Fruit fly (Drosophila melanogaster) whole organism, embryonic: ENCODE data around the gene mei-P22.

Source experiments
- Adf1 ChIP-seq: fragments of 200-800 bp; sonication (Bioruptor generic); IDR thresholded peaks from 2 replicates; pipeline ENCODE4 v1.3.6; 2022; ENCODE audit warnings: missing biosample characterization, missing genetic modification characterization
- CG10209 ChIP-seq: fragments of 200-800 bp; sonication (Bioruptor generic); optimal IDR thresholded peaks from 3 replicates; lab custom pipeline; 2017; ENCODE audit warnings: missing biosample characterization, mild to moderate bottlenecking, missing genetic modification characterization, missing genetic modification reagents
- CG10431 ChIP-seq: fragments of 200-800 bp; sonication (Bioruptor generic); optimal IDR thresholded peaks from 3 replicates; lab custom pipeline; 2018; ENCODE audit warnings: missing biosample characterization, mild to moderate bottlenecking, missing genetic modification characterization
- CG10565 ChIP-seq: fragments of 200-800 bp; sonication (Bioruptor generic); optimal IDR thresholded peaks from 3 replicates; lab custom pipeline; 2016; ENCODE audit warnings: missing biosample characterization, mild to moderate bottlenecking, missing genetic modification characterization
- CG11398 ChIP-seq: fragments of 200-800 bp; sonication (Bioruptor generic); optimal IDR thresholded peaks from 2 replicates; lab custom pipeline; 2016; ENCODE audit warnings: missing biosample characterization, missing genetic modification characterization
- CG12104 ChIP-seq: fragments of 200-800 bp; sonication (Bioruptor generic); optimal IDR thresholded peaks from 3 replicates; lab custom pipeline; 2016; ENCODE audit warnings: missing biosample characterization, missing genetic modification characterization
- CG12236 ChIP-seq: fragments of 200-800 bp; sonication (Bioruptor generic); optimal IDR thresholded peaks from 2 replicates; lab custom pipeline; 2016; ENCODE audit warnings: missing biosample characterization, missing genetic modification characterization
- CG1529 ChIP-seq: fragments of 200-800 bp; sonication (Bioruptor generic); optimal IDR thresholded peaks from 3 replicates; lab custom pipeline; 2018; ENCODE audit warnings: missing biosample characterization, missing genetic modification characterization
- CG1647 ChIP-seq: fragments of 200-800 bp; sonication (Bioruptor generic); optimal IDR thresholded peaks from 3 replicates; lab custom pipeline; 2016; ENCODE audit warnings: missing biosample characterization, missing genetic modification characterization
- CG16813 ChIP-seq: fragments of 200-800 bp; sonication (Bioruptor generic); IDR thresholded peaks from 3 replicates; pipeline ENCODE4 v1.3.6; 2022; ENCODE audit warnings: missing biosample characterization, missing genetic modification characterization; ENCODE audit not compliant: partially characterized antibody
- CG17385 ChIP-seq: fragments of 200-800 bp; sonication (Bioruptor generic); optimal IDR thresholded peaks from 3 replicates; lab custom pipeline; 2018; ENCODE audit warnings: missing biosample characterization, mild to moderate bottlenecking, missing genetic modification characterization
- CG18011 ChIP-seq: fragments of 200-800 bp; sonication (Bioruptor generic); optimal IDR thresholded peaks from 2 replicates; lab custom pipeline; 2017; ENCODE audit warnings: missing biosample characterization, missing genetic modification characterization, mild to moderate bottlenecking, moderate library complexity, missing genotype
- CG1832 ChIP-seq: fragments of 200-800 bp; sonication (Bioruptor generic); optimal IDR thresholded peaks from 2 replicates; lab custom pipeline; 2017; ENCODE audit warnings: missing biosample characterization, mild to moderate bottlenecking, missing genetic modification characterization, inconsistent platforms
- CG2129 ChIP-seq: fragments of 200-800 bp; sonication (Bioruptor generic); IDR thresholded peaks from 2 replicates; pipeline ENCODE4 v1.3.6; 2022; ENCODE audit warnings: missing biosample characterization, missing genetic modification characterization; ENCODE audit not compliant: partially characterized antibody
- CG2712 ChIP-seq: fragments of 200-800 bp; optimal IDR thresholded peaks from 3 replicates; lab custom pipeline; 2019; ENCODE audit warnings: missing biosample characterization, mild to moderate bottlenecking, missing genetic modification characterization, moderate library complexity
- CG33557 ChIP-seq: fragments of 200-800 bp; sonication (Bioruptor generic); optimal IDR thresholded peaks from 2 replicates; lab custom pipeline; 2019; ENCODE audit warnings: missing biosample characterization, mild to moderate bottlenecking, missing genetic modification characterization, moderate library complexity
- CG3847 ChIP-seq: fragments of 200-800 bp; sonication (Bioruptor generic); IDR thresholded peaks from 2 replicates; pipeline ENCODE4 v1.3.6; 2022; ENCODE audit warnings: missing biosample characterization, missing genetic modification characterization
- CG5953 ChIP-seq: fragments of 200-800 bp; sonication (Bioruptor generic); IDR thresholded peaks from 2 replicates; pipeline ENCODE4 v1.3.6; 2022; ENCODE audit warnings: missing biosample characterization, missing genetic modification characterization
- CG7786 ChIP-seq: fragments of 200-800 bp; sonication (Bioruptor generic); optimal IDR thresholded peaks from 2 replicates; lab custom pipeline; 2016; ENCODE audit warnings: missing biosample characterization, missing genetic modification characterization
- CTCF ChIP-seq: fragments of 200-800 bp; sonication (Bioruptor generic); optimal IDR thresholded peaks from 2 replicates; lab custom pipeline; 2017; ENCODE audit warnings: missing biosample characterization, mild to moderate bottlenecking, missing genetic modification characterization, moderate library complexity
- Deaf1 ChIP-seq: fragments of 200-800 bp; optimal IDR thresholded peaks from 3 replicates; lab custom pipeline; 2019; ENCODE audit warnings: missing biosample characterization, mild to moderate bottlenecking, missing genetic modification characterization, moderate library complexity
- Dll ChIP-seq: fragments of 200-800 bp; sonication (Bioruptor generic); IDR thresholded peaks from 4 replicates; pipeline ENCODE4 v1.3.6; 2022; ENCODE audit warnings: missing biosample characterization, missing genetic modification characterization; ENCODE audit not compliant: partially characterized antibody
- Rfx ChIP-seq: fragments of 200-800 bp; sonication (Bioruptor generic); IDR thresholded peaks from 2 replicates; pipeline ENCODE4 v1.3.6; 2022; ENCODE audit warnings: missing biosample characterization, missing genetic modification characterization
- Side ChIP-seq: fragments of 200-800 bp; sonication (Bioruptor generic); optimal IDR thresholded peaks from 2 replicates; lab custom pipeline; 2016; ENCODE audit warnings: missing biosample characterization, missing genetic modification characterization
- Sry-β ChIP-seq: fragments of 200-800 bp; sonication (Bioruptor generic); optimal IDR thresholded peaks from 2 replicates; lab custom pipeline; 2018; ENCODE audit warnings: missing biosample characterization, mild to moderate bottlenecking, missing genetic modification characterization, moderate library complexity
- Usf ChIP-seq: fragments of 200-800 bp; sonication (Bioruptor generic); optimal IDR thresholded peaks from 2 replicates; lab custom pipeline; 2017; ENCODE audit warnings: missing genotype, missing biosample characterization, missing genetic modification characterization
- ab ChIP-seq: fragments of 200-800 bp; sonication (Bioruptor generic); optimal IDR thresholded peaks from 2 replicates; lab custom pipeline; 2016; ENCODE audit warnings: missing biosample characterization, missing genetic modification characterization
- chm ChIP-seq: fragments of 200-800 bp; sonication (Bioruptor generic); IDR thresholded peaks from 2 replicates; pipeline ENCODE4 v1.3.6; 2022; ENCODE audit warnings: missing biosample characterization, missing genetic modification characterization
- croc ChIP-seq: fragments of 200-800 bp; sonication (Bioruptor generic); conservative IDR thresholded peaks from 3 replicates; pipeline ENCODE4 v1.3.6; 2022; ENCODE audit warnings: missing biosample characterization, missing genetic modification characterization
- da ChIP-seq: fragments of 200-800 bp; sonication (Bioruptor generic); optimal IDR thresholded peaks from 2 replicates; lab custom pipeline; 2016; ENCODE audit warnings: missing biosample characterization, missing genetic modification characterization
- disco-r ChIP-seq: fragments of 200-800 bp; sonication (Bioruptor generic); optimal IDR thresholded peaks from 2 replicates; lab custom pipeline; 2016; ENCODE audit warnings: missing biosample characterization, missing genetic modification characterization
- dmrt99B ChIP-seq: fragments of 200-800 bp; sonication (Bioruptor generic); optimal IDR thresholded peaks from 2 replicates; lab custom pipeline; 2018; ENCODE audit warnings: missing biosample characterization, mild to moderate bottlenecking, missing genetic modification characterization, moderate library complexity
- fd64A ChIP-seq: fragments of 200-800 bp; sonication (Bioruptor generic); optimal IDR thresholded peaks from 3 replicates; lab custom pipeline; 2018; ENCODE audit warnings: missing biosample characterization, mild to moderate bottlenecking, missing genetic modification characterization
- ftz-f1 ChIP-seq: fragments of 200-800 bp; sonication (Bioruptor generic); optimal IDR thresholded peaks from 2 replicates; lab custom pipeline; 2016; ENCODE audit warnings: missing biosample characterization, missing genetic modification characterization
- gfzf ChIP-seq: fragments of 200-800 bp; sonication (Bioruptor generic); optimal IDR thresholded peaks from 2 replicates; lab custom pipeline; 2016; ENCODE audit warnings: missing biosample characterization, mild to moderate bottlenecking, missing genetic modification characterization, moderate library complexity
- gsb ChIP-seq: fragments of 200-800 bp; sonication (Bioruptor generic); IDR thresholded peaks from 2 replicates; pipeline ENCODE4 v1.3.6; 2022; ENCODE audit warnings: missing biosample characterization, missing genetic modification characterization
- jing ChIP-seq: fragments of 200-800 bp; sonication (Bioruptor generic); optimal IDR thresholded peaks from 2 replicates; lab custom pipeline; 2018; ENCODE audit warnings: missing biosample characterization, mild to moderate bottlenecking, missing genetic modification characterization
- onecut ChIP-seq: fragments of 200-800 bp; sonication (Bioruptor generic); IDR thresholded peaks from 2 replicates; pipeline ENCODE4 v1.3.6; 2022; ENCODE audit warnings: missing biosample characterization, missing genetic modification characterization
- otp ChIP-seq: fragments of 200-800 bp; sonication (Bioruptor generic); IDR thresholded peaks from 3 replicates; pipeline ENCODE4, ENCODE4 v1.3.6; 2022; ENCODE audit warnings: missing biosample characterization, missing genetic modification characterization
- pb ChIP-seq: fragments of 200-800 bp; sonication (Bioruptor generic); optimal IDR thresholded peaks from 3 replicates; lab custom pipeline; 2016; ENCODE audit warnings: missing biosample characterization, missing genetic modification characterization
- peb ChIP-seq: fragments of 200-800 bp; sonication (Bioruptor generic); IDR thresholded peaks from 2 replicates; pipeline ENCODE4 v1.3.6; 2022; ENCODE audit warnings: missing biosample characterization, missing genetic modification characterization
- salm ChIP-seq: fragments of 200-800 bp; sonication (Bioruptor generic); optimal IDR thresholded peaks from 2 replicates; lab custom pipeline; 2018; ENCODE audit warnings: missing biosample characterization, mild to moderate bottlenecking, missing genetic modification characterization
- scrt ChIP-seq: fragments of 200-800 bp; sonication (Bioruptor generic); optimal IDR thresholded peaks from 2 replicates; lab custom pipeline; 2018; ENCODE audit warnings: missing biosample characterization, mild to moderate bottlenecking, missing genetic modification characterization, moderate library complexity
- sd ChIP-seq: fragments of 200-800 bp; sonication (Bioruptor generic); optimal IDR thresholded peaks from 3 replicates; lab custom pipeline; 2018; ENCODE audit warnings: missing biosample characterization, mild to moderate bottlenecking, missing genetic modification characterization, moderate library complexity
- seq ChIP-seq: fragments of 200-800 bp; sonication (Bioruptor generic); IDR thresholded peaks from 2 replicates; pipeline ENCODE4 v1.3.6; 2022; ENCODE audit warnings: missing biosample characterization, missing genetic modification characterization
- sim ChIP-seq: fragments of 200-800 bp; sonication (Bioruptor generic); IDR thresholded peaks from 2 replicates; pipeline ENCODE4 v1.3.6; 2022; ENCODE audit warnings: missing biosample characterization, missing genetic modification characterization
- sisA ChIP-seq: fragments of 200-800 bp; sonication (Bioruptor generic); IDR thresholded peaks from 2 replicates; pipeline ENCODE4 v1.3.6; 2022; ENCODE audit warnings: missing biosample characterization, missing genetic modification characterization
- sna ChIP-seq: fragments of 200-800 bp; sonication (Bioruptor generic); IDR thresholded peaks from 2 replicates; pipeline ENCODE4 v1.3.6; 2022; ENCODE audit warnings: missing biosample characterization, missing genetic modification characterization; ENCODE audit not compliant: partially characterized antibody
- tin ChIP-seq: fragments of 200-800 bp; sonication (Bioruptor generic); optimal IDR thresholded peaks from 3 replicates; lab custom pipeline; 2016; ENCODE audit warnings: missing biosample characterization, missing genetic modification characterization
- trh ChIP-seq: fragments of 200-800 bp; sonication (Bioruptor generic); optimal IDR thresholded peaks from 2 replicates; lab custom pipeline; 2016; ENCODE audit warnings: missing biosample characterization, missing genetic modification characterization
- wek ChIP-seq: fragments of 200-800 bp; sonication (Bioruptor generic); optimal IDR thresholded peaks from 3 replicates; lab custom pipeline; 2018; ENCODE audit warnings: missing biosample characterization, mild to moderate bottlenecking, missing genetic modification characterization, moderate library complexity

mei-P22 gene

DNA sequence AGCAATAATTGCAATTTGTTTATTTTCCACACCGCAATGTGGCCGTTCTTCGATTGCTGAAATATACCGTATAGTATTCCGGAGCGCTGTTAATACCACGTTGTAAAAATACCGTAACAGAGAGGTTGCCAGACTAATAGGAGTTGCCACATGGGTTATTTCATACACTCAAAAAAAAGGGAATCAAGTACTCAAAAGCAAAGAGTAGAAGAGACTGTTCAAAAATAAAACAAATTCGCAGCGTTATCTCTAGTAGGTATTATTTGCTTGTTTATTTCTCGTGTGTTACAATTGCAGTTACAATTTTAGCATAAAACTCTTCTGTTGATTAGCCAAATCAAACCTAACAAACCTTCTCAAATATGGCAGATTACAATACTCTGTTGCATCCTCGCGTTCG lies 6.3 kb downstream of the mei-P22 start, which contains the start of gene MED4 (continued):
- TF ChIP-seq salm (tag; lab: Kevin White, UChicago), result peak; percentile 36
- no peak for TF ChIP-seq dmrt99B (tag; lab: Kevin White, UChicago)
- TF ChIP-seq CG10209 (GFP tag; lab: Kevin White, UChicago), result peak; percentile 63
- TF ChIP-seq Sry-β, result peak; percentile 16
- TF ChIP-seq CG12236 (GFP tag; lab: Kevin White, UChicago), result peak; percentile 71
- TF ChIP-seq ab (GFP tag; lab: Kevin White, UChicago), result peak; percentile 66
- TF ChIP-seq Rfx (GFP tag; lab: Robert Waterston, UW), result peak; percentile 89
- peak; percentile 69 for TF ChIP-seq disco-r (GFP tag; lab: Kevin White, UChicago)
- TF ChIP-seq CG11398 (GFP tag; lab: Kevin White, UChicago), result peak; percentile 75
- no peak for TF ChIP-seq CG2129 (GFP tag; lab: Robert Waterston, UW)
- peak; percentile 37; the same call in 1 of the 2 replicates for TF ChIP-seq peb
- TF ChIP-seq ftz-f1 (GFP tag; lab: Kevin White, UChicago), result no peak
- TF ChIP-seq onecut (GFP tag; lab: Robert Waterston, UW), result peak; percentile 52
- TF ChIP-seq Adf1 (GFP tag; lab: Robert Waterston, UW), result peak; percentile 32; the same call in 1 of the 2 replicates
- peak; percentile 41; the same call in 1 of the 3 replicates for TF ChIP-seq croc (GFP tag; lab: Robert Waterston, UW)
- peak; percentile 67 for TF ChIP-seq CG17385 (GFP tag; lab: Kevin White, UChicago)
- peak; percentile 86 for TF ChIP-seq CG3847 (GFP tag; lab: Robert Waterston, UW)
- TF ChIP-seq scrt, result peak; percentile 69
- no peak for TF ChIP-seq sna
- peak; percentile 77 for TF ChIP-seq CG2712 (tag; lab: Kevin White, UChicago)
- peak; percentile 77 for TF ChIP-seq sisA (GFP tag; lab: Robert Waterston, UW)
- no peak for TF ChIP-seq CG16813 (GFP tag; lab: Robert Waterston, UW)
- peak; percentile 87 for TF ChIP-seq CG7786 (GFP tag; lab: Kevin White, UChicago)
- TF ChIP-seq gsb (GFP tag; lab: Robert Waterston, UW), result peak; percentile 49
- TF ChIP-seq sd (tag; lab: Kevin White, UChicago), result peak; percentile 68
- peak; percentile 33 for TF ChIP-seq CG1529 (GFP tag; lab: Kevin White, UChicago)
- TF ChIP-seq wek (GFP tag; lab: Kevin White, UChicago), result peak; percentile 12
- TF ChIP-seq CG18011 (GFP tag; lab: Kevin White, UChicago), result peak; percentile 79
- TF ChIP-seq CG1647, result peak; percentile 56
- TF ChIP-seq Deaf1 (tag; lab: Kevin White, UChicago), result peak; percentile 37
- TF ChIP-seq CTCF (GFP tag; lab: Kevin White, UChicago), result peak; percentile 24
- TF ChIP-seq Dll (GFP tag; lab: Robert Waterston, UW), result peak; percentile 19; the same call in 1 of the 4 replicates
- peak; percentile 37 for TF ChIP-seq CG33557 (GFP tag; lab: Kevin White, UChicago)
- peak; percentile 61; the same call in 1 of the 2 replicates for TF ChIP-seq CG5953 (GFP tag; lab: Robert Waterston, UW)
- TF ChIP-seq CG12104 (GFP tag; lab: Kevin White, UChicago), result peak; percentile 57
- peak; percentile 96 for TF ChIP-seq gfzf
- TF ChIP-seq tin, result peak; percentile 84
- TF ChIP-seq CG10431, result no peak
- no peak for TF ChIP-seq CG10565 (GFP tag; lab: Kevin White, UChicago)
- TF ChIP-seq pb (GFP tag; lab: Kevin White, UChicago), result peak; percentile 75
- peak; percentile 59; the same call in 1 of the 3 replicates for TF ChIP-seq otp (GFP tag; lab: Robert Waterston, UW)
- TF ChIP-seq da (GFP tag; lab: Kevin White, UChicago), result peak; percentile 37
- peak; percentile 10 for TF ChIP-seq fd64A (GFP tag; lab: Kevin White, UChicago)
- TF ChIP-seq Side (GFP tag; lab: Kevin White, UChicago), result peak; percentile 90
- peak; percentile 19 for TF ChIP-seq Usf (GFP tag; lab: Kevin White, UChicago)
- TF ChIP-seq seq (GFP tag; lab: Robert Waterston, UW), result peak; percentile 14; the same call in 1 of the 2 replicates
- no peak for TF ChIP-seq CG1832 (GFP tag; lab: Kevin White, UChicago)
- TF ChIP-seq jing, result no peak
- peak; percentile 90 for TF ChIP-seq chm
- TF ChIP-seq sim (GFP tag; lab: Robert Waterston, UW), result peak; percentile 45; the same call in 1 of the 2 replicates
- peak; percentile 48 for TF ChIP-seq trh (GFP tag; lab: Kevin White, UChicago)
